Worm (Caenorhabditis elegans): Measurements from ENCODE around the gene F14D2.7.

Gene F14D2.7

DNA sequence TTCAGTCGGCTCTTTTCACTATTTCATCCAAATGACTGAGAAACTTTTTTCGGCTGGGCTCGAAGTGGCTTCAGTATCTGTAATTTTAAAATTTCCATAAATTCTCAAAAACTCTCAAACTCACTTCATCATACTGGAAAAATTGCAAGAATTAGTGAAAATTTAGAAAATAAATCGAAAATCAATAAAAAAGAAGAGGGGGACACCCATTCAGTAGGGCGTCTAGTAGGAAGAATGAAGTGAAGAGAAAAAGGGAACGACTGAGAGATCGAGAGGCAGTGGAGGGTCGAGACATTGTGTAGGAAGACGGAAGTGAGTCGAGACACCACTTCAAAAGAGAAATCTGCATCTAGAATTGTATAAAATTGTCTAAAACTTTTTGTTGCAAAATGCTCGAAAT lies 35.4 kb upstream of the F14D2.7 start:
- TF ChIP-seq ceh-9 (tag; optimal IDR thresholded peaks at IDR 0.05) (no peak), sea-2 (GFP tag; optimal IDR thresholded peaks at IDR 0.05) (peak; percentile 7), elt-3 (tag; optimal IDR thresholded peaks at IDR 0.05) (no peak), nhr-67 (tag; optimal IDR thresholded peaks at IDR 0.05) (no peak), nhr-25 (tag; optimal IDR thresholded peaks at IDR 0.05) (no peak), lsy-12 (tag; optimal IDR thresholded peaks at IDR 0.05) (no peak), ceh-82 (tag; optimal IDR thresholded peaks at IDR 0.05) (no peak), ceh-28 (tag; optimal IDR thresholded peaks at IDR 0.05) (peak; percentile 6), skn-1 (tag; optimal IDR thresholded peaks at IDR 0.05) (no peak)

DNA sequence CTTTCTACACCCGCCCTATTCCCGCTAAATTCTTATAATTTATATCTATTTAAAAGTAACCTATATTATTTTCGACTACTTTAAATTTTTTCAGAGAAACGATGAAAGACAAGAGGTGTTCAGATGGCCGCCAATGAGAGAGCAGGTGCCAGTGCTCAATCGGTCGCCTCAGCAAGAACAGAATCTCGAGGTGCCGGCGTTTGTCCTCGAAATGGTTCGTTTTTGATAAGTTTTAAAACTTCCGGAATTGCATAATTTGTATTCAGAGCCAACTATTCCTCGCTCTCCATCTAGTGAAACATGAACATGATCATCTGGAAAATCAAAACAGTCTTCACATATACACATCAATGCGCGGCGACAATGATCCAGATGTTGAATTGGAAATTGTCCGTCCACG lies 32.6 kb upstream of the F14D2.7 start, which contains the start of gene bath-23:
bath-23 (plus strand) TSS at position 301 of the 400 bp plus-strand sequence.
- TF ChIP-seq elt-2 (tag; optimal IDR thresholded peaks at IDR 0.05) (no peak), unc-62 (GFP tag; optimal IDR thresholded peaks at IDR 0.05) (no peak), ztf-4 (tag; optimal IDR thresholded peaks at IDR 0.05) (no peak), ceh-28 (tag; optimal IDR thresholded peaks at IDR 0.05) (no peak), fkh-2 (tag; optimal IDR thresholded peaks at IDR 0.05) (no peak), daf-12 (tag; optimal IDR thresholded peaks at IDR 0.05) (no peak), sea-2 (GFP tag; optimal IDR thresholded peaks at IDR 0.05) (no peak), nhr-12 (tag; optimal IDR thresholded peaks at IDR 0.05) (no peak), ceh-9 (tag; optimal IDR thresholded peaks at IDR 0.05) (no peak), zag-1 (tag; optimal IDR thresholded peaks at IDR 0.05) (no peak), tbx-2 (tag; optimal IDR thresholded peaks at IDR 0.05) (no peak)

DNA sequence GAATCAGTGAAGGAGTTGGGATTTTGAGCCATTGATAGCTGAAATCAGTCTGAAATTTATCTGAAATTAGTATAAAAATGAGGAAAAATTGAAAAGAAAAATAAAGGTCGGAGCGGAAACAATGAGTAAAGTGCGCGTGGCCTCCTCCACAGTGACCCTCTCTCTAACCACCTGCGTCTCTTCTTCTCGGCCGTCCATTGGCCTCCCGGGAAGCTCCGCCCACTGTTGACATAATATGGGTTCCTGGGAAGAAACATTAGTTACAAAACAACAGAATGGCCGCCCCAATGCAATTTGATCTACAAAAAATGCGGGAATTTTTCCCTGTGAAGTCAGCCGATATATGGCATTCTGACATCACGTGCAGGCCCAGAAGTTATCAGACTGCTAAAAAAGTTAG lies 31.6 kb upstream of the F14D2.7 start, which contains the start of gene Y49F6C.8:
Y49F6C.8 (minus strand) TSS at position 51 of the 400 bp plus-strand sequence.
- peak; percentile 96 for TF ChIP-seq nfya-1 (tag; optimal IDR thresholded peaks at IDR 0.05; ENCODE audit: insufficient read depth)
- TF ChIP-seq zag-1 (tag; optimal IDR thresholded peaks at IDR 0.05) = no peak

DNA sequence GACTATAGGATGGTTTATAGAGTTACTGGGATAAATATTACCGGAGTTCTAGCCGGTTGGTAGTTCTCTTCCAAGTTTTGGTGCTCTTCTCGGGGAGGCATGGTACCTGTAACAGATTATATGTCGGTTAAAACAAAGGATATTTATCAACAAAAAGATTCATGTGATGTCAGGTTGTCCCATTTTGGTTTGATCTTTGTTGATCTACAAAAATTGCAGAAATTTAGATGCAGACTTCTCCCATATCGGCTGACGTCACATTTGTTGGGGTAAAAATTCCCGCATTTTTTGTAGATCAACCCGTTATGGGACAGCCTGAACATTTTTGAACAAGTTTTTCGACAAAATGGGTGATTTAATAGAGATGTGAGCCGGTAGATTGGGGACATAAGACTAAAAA lies 29.6 kb upstream of the F14D2.7 start, which contains the start of gene Y49F6C.7:
Y49F6C.7 (minus strand) TSS at position 101 of the 400 bp plus-strand sequence.
- TF ChIP-seq mml-1 (tag; optimal IDR thresholded peaks at IDR 0.05) = no peak
- no peak for TF ChIP-seq hmg-11 (tag; optimal IDR thresholded peaks at IDR 0.05)
- TF ChIP-seq ceh-82 (tag; optimal IDR thresholded peaks at IDR 0.05) = no peak
- TF ChIP-seq nhr-76 (tag; optimal IDR thresholded peaks at IDR 0.05) = no peak
- TF ChIP-seq nhr-25 (tag; optimal IDR thresholded peaks at IDR 0.05) = no peak
- no peak for TF ChIP-seq ama-1 (optimal IDR thresholded peaks at IDR 0.05)
- no peak for TF ChIP-seq nhr-43 (tag; optimal IDR thresholded peaks at IDR 0.05; ENCODE audit: poor library complexity, severe bottlenecking)
- no peak for TF ChIP-seq elt-3 (tag; optimal IDR thresholded peaks at IDR 0.05)
- no peak for TF ChIP-seq ceh-28 (tag; optimal IDR thresholded peaks at IDR 0.05)
- TF ChIP-seq nfya-1 (tag; optimal IDR thresholded peaks at IDR 0.05; ENCODE audit: insufficient read depth) = no peak
- TF ChIP-seq unc-39 (tag; optimal IDR thresholded peaks at IDR 0.05) = no peak
- TF ChIP-seq ZK546.5 (tag; optimal IDR thresholded peaks at IDR 0.05) = no peak
- TF ChIP-seq pha-4 (tag; optimal IDR thresholded peaks at IDR 0.05) = no peak
- TF ChIP-seq aly-2 (tag; optimal IDR thresholded peaks at IDR 0.05) = no peak
- no peak for TF ChIP-seq nhr-67 (tag; optimal IDR thresholded peaks at IDR 0.05)
- no peak for TF ChIP-seq tbx-2 (tag; optimal IDR thresholded peaks at IDR 0.05)

DNA sequence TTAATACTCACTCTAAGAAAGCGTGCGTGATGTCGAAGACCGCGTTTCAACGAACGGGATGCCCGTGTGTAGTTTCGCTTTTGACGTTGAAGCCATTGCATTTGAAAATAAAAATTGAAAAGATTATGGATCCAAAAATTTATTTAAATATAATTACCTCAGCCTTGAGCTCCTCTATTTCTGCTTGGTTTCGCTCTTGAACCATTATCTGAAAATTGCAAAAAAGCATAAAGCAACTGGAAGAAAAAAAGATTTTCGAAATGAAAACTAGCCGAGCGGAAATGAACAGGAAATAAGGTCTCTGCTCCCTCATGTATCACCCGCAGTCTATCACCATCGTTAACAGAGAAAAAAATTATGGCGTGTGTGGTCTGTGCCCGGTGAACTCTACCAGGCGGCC lies 28.6 kb upstream of the F14D2.7 start, which contains the start of gene Y49F6C.6:
Y49F6C.6 (minus strand) TSS at position 101 of the 400 bp plus-strand sequence.
- no peak for TF ChIP-seq elt-2 (tag; optimal IDR thresholded peaks at IDR 0.05)
- TF ChIP-seq nhr-43 (tag; optimal IDR thresholded peaks at IDR 0.05; ENCODE audit: poor library complexity, severe bottlenecking) = no peak
- no peak for TF ChIP-seq nhr-25 (tag; optimal IDR thresholded peaks at IDR 0.05)
- no peak for TF ChIP-seq nhr-67 (tag; optimal IDR thresholded peaks at IDR 0.05)
- no peak for TF ChIP-seq ceh-16 (tag; optimal IDR thresholded peaks at IDR 0.05)
- TF ChIP-seq elt-1 (tag; optimal IDR thresholded peaks at IDR 0.05) = no peak
- no peak for TF ChIP-seq fkh-2 (tag; optimal IDR thresholded peaks at IDR 0.05)
- TF ChIP-seq mdl-1 (tag; optimal IDR thresholded peaks at IDR 0.05) = no peak
- no peak for TF ChIP-seq nhr-23 (tag; optimal IDR thresholded peaks at IDR 0.05)
- TF ChIP-seq nhr-11 (tag; optimal IDR thresholded peaks at IDR 0.05) = no peak
- no peak for TF ChIP-seq tbx-2 (tag; optimal IDR thresholded peaks at IDR 0.05)
- no peak for TF ChIP-seq aly-2 (tag; optimal IDR thresholded peaks at IDR 0.05)
- TF ChIP-seq ztf-11 (tag; optimal IDR thresholded peaks at IDR 0.05) = no peak
- TF ChIP-seq ceh-28 (tag; optimal IDR thresholded peaks at IDR 0.05) = no peak
- no peak for TF ChIP-seq fos-1 (tag; optimal IDR thresholded peaks at IDR 0.05)
- TF ChIP-seq lin-39 (tag; optimal IDR thresholded peaks at IDR 0.05) = no peak
